Fruit fly (Drosophila melanogaster) Kc167 (cell line): Measurements from ENCODE around the gene CG17560.

ENCODE experiments used
- Myc ChIP-seq: fragments of >200 bp; optimal IDR thresholded peaks from 2 replicates; lab custom pipeline; 2017; ENCODE audit warnings: missing external identifiers
- Sin3A ChIP-seq: fragments of >200 bp; optimal IDR thresholded peaks from 2 replicates; lab custom pipeline; 2018; ENCODE audit warnings: missing external identifiers
- h ChIP-seq: fragments of >200 bp; optimal IDR thresholded peaks from 3 replicates; lab custom pipeline; 2018; ENCODE audit warnings: missing external identifiers
- insv ChIP-seq: fragments of >200 bp; optimal IDR thresholded peaks from 3 replicates; lab custom pipeline; 2018; ENCODE audit warnings: missing external identifiers
- psq ChIP-seq: fragments of >200 bp; optimal IDR thresholded peaks from 2 replicates; lab custom pipeline; 2017; ENCODE audit warnings: missing external identifiers
- ttk ChIP-seq: sonication (Bioruptor generic); optimal IDR thresholded peaks from 2 replicates; lab custom pipeline; 2017; ENCODE audit warnings: missing external identifiers

CG17560 gene

dm6 chr3R:16632698-16633097, 14.9 kb downstream of the CG17560 start:
- no peak for TF ChIP-seq h
- TF ChIP-seq insv (lab: Kevin White, UChicago): no peak
- no peak for TF ChIP-seq Myc (lab: Kevin White, UChicago)
- no peak for TF ChIP-seq Sin3A
- TF ChIP-seq ttk (lab: Kevin White, UChicago): no peak
- no peak for TF ChIP-seq psq (lab: Kevin White, UChicago)

DNA sequence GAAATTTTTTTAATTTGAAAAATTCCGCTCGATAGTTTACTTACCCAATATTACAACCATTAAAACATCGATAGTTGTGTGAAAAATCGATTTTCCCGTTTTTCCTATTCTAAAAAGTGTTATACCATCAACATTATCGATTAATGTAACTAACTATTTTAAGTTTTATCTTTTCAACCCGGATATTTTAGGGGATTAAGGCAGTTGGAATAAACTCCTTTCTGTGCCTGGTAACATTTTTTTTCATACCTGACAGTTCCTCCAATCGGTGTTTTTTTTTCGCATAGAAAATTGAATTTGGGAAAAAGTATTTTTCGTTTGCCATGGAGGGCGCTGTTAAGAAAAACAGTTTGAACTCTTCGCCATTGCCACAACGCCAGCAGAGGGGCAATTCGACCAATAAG, 22.3 kb downstream of the CG17560 start, which contains the start of gene nonA-l:
Gene nonA-l (plus strand): TSS at position 201 of the 404 bp plus-strand sequence.
- TF ChIP-seq Myc (lab: Kevin White, UChicago): no peak
- TF ChIP-seq insv (lab: Kevin White, UChicago): no peak
- TF ChIP-seq h: no peak
- TF ChIP-seq psq (lab: Kevin White, UChicago): no peak
- no peak for TF ChIP-seq ttk (lab: Kevin White, UChicago)
- no peak for TF ChIP-seq Sin3A

dm6 chr3R:16643591-16643990, 25.8 kb downstream of the CG17560 start, which contains the start of gene Arl6IP1:
Arl6IP1 (plus strand) TSS chr3R:16643605.
- TF ChIP-seq insv (lab: Kevin White, UChicago): no peak
- TF ChIP-seq psq (lab: Kevin White, UChicago): no peak
- TF ChIP-seq ttk (lab: Kevin White, UChicago): no peak
- no peak for TF ChIP-seq h

DNA sequence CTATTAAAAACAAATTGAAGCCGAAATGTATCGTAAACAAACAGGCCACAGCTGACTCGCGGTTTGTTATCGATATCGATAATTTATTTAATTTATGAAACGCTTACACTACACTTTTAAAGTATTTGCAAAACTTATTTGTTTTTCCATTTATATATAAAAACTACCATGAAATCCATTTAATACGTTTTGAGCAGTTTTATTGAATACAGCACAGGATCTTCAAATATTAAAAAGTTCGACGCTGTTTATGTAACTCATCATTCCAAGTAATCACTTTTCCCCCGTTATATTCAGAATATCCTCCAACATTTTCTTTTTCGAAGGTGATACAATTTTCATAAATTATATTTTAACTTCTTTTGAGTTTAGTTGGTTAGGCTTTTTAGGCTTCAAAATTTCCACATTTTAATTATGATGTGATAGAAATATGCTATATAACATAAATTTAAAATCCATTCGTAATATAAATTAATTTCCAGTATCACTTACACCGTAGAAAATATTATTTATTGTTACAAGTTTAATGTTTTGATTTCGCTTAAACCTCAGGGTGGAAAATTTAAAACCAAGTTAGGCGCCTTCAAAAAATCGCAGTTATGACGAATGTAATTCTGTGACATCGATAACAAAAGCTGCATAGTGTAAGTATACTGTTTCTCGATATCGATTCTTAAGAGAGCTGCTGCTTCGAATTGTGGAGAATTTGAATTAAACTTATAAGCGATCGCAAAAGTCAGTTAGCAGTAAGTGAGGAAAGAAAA, 29.4 kb downstream of the CG17560 start, which contains the start of the genes CG10324 and CCT3:
Gene CG10324 (minus strand): TSS at position 53 of the 764 bp plus-strand sequence.
Gene CCT3 (plus strand): TSS at position 654 of the 764 bp plus-strand sequence.
- TF ChIP-seq h: no peak
- TF ChIP-seq Myc (lab: Kevin White, UChicago): no peak
- TF ChIP-seq insv (lab: Kevin White, UChicago): no peak
- no peak for TF ChIP-seq ttk (lab: Kevin White, UChicago)
- TF ChIP-seq psq (lab: Kevin White, UChicago): no peak
- TF ChIP-seq Sin3A: no peak

DNA sequence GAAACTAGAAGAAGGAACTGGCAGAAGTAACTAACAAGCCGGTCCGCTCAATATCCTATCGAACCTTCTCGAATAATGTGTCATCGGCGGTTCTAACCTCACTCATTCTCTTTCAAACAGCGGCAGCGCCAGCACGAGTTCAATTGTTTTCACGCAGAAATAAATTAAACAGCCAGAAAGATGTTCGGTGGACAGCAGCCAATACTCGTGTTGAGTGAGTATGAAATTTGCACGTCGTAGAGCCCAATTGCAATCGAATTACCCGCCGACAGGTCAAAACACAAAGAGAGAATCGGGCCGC, 29.9 kb downstream of the CG17560 start:
- no peak for TF ChIP-seq ttk (lab: Kevin White, UChicago)
- TF ChIP-seq psq (lab: Kevin White, UChicago): no peak
- TF ChIP-seq insv (lab: Kevin White, UChicago): no peak
- TF ChIP-seq h: no peak
- no peak for TF ChIP-seq Sin3A

- TF ChIP-seq ttk (lab: Kevin White, UChicago) (no peak), psq (lab: Kevin White, UChicago) (no peak), h (no peak), Myc (lab: Kevin White, UChicago) (no peak), insv (lab: Kevin White, UChicago) (no peak), Sin3A (no peak)
Observed at dm6 chr3R:16649282-16649681, 31.5 kb downstream of the CG17560 start.

DNA sequence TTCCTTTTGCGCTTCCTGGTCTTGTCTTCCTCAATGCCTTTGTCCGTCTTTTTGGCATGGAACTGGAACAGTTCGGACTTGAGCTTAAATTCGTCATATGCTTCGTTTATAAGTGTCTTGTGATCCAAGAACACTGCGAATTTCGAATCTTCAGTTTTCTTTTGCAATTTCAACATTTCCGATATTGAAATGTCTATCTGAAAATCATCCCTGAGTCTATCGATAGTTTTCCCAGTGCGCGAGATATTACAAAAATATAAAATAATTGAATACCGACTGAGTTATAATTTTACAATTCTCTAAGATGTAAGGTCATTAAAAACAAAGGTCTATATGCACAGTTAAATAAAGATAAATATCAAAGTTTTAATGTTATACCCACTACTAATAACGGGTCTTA, 33.2 kb downstream of the CG17560 start, which contains the start of gene Mettl4:
Gene Mettl4 (minus strand): TSS at position 208 of the 400 bp plus-strand sequence.
- TF ChIP-seq Myc (lab: Kevin White, UChicago): no peak
- TF ChIP-seq ttk (lab: Kevin White, UChicago): no peak
- no peak for TF ChIP-seq insv (lab: Kevin White, UChicago)
- TF ChIP-seq Sin3A: no peak
- no peak for TF ChIP-seq h
- TF ChIP-seq psq (lab: Kevin White, UChicago): no peak

- no peak for TF ChIP-seq Myc (lab: Kevin White, UChicago)
- no peak for TF ChIP-seq h
- no peak for TF ChIP-seq psq (lab: Kevin White, UChicago)
- no peak for TF ChIP-seq ttk (lab: Kevin White, UChicago)
- TF ChIP-seq insv (lab: Kevin White, UChicago): no peak
- TF ChIP-seq Sin3A: no peak
Observed at dm6 chr3R:16652091-16652490, 34.3 kb downstream of the CG17560 start, which contains the start of gene CG14907. CG14907 (minus strand) TSS chr3R:16652319.

DNA sequence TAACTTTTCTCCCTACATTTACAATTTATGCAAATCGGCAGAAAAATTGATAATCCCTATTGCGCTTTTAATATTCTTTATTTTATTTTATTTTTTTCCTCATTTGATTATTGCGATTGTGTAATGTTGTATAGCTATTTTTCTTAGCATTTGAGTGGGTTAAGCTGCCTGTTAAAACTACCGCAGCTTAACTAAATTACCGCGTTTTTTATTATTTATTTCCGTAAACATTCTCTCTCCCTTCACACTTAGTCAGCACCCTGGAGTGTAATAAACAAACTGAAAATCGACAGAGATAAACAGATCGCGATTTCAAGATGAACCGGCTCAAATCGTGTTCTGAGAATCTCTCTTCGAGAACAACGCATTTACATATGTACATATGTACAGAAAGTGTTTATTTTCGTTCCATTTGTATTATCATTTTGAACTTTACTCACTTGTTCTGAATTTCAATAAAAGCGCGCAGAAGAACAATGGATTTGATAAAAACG, 37.3 kb downstream of the CG17560 start:
- TF ChIP-seq Myc (lab: Kevin White, UChicago) (no peak), psq (lab: Kevin White, UChicago) (no peak), ttk (lab: Kevin White, UChicago) (no peak), insv (lab: Kevin White, UChicago) (no peak), Sin3A (no peak), h (no peak)

dm6 chr3R:16655494-16656493, 38.0 kb downstream of the CG17560 start, which contains the start of gene modSP:
modSP (minus strand) TSS chr3R:16655662.
- TF ChIP-seq Myc (lab: Kevin White, UChicago) (no peak), ttk (lab: Kevin White, UChicago) (no peak), psq (lab: Kevin White, UChicago) (no peak), h (no peak), Sin3A (no peak), insv (lab: Kevin White, UChicago) (no peak)

DNA sequence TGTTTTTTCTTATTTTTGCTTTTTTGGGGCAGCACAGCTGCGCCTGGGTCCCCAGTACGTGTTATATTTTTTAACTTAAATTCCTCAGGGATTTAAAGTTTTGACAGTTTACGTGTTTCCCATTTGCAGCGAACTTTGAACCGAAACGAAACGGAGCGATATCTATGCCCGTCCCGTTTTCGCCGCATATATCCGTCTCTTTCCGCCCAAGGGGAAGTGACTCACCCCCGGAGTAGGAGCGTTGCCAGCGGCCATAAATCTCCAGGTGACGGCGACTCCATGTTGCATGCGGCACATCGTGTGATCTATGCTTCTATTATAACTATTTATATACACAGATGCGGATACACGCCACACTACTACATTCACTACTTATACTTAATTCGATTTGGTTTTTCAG, 43.9 kb downstream of the CG17560 start:
- TF ChIP-seq insv (lab: Kevin White, UChicago) (no peak), ttk (lab: Kevin White, UChicago) (no peak), psq (lab: Kevin White, UChicago) (no peak), Sin3A (no peak), h (no peak), Myc (lab: Kevin White, UChicago) (no peak)
